Worm (Caenorhabditis elegans): Measurements from ENCODE around the gene ced-4.

ce11 chrIII:4883429-4883828 is 31.3 kb downstream of the ced-4 start, which contains the start of gene clec-5:
- TF ChIP-seq unc-62 (GFP tag; optimal IDR thresholded peaks at IDR 0.05), result no peak
- TF ChIP-seq unc-39 (tag; optimal IDR thresholded peaks at IDR 0.05), result no peak
- TF ChIP-seq mep-1 (tag; optimal IDR thresholded peaks at IDR 0.05), result no peak
- no peak for TF ChIP-seq elt-3 (tag; optimal IDR thresholded peaks at IDR 0.05)
- no peak for TF ChIP-seq unc-120 (tag; optimal IDR thresholded peaks at IDR 0.05; ENCODE audit: poor library complexity, severe bottlenecking)
- no peak for TF ChIP-seq nhr-12 (tag; optimal IDR thresholded peaks at IDR 0.05)
- no peak for TF ChIP-seq ceh-43 (GFP tag; optimal IDR thresholded peaks at IDR 0.05)
